Worm (Caenorhabditis elegans) whole organism, L3 larva: ENCODE measurements around the gene arc-1.

Experiments used
- ama-1 ChIP-seq: fragments of 150-350 bp; optimal IDR thresholded peaks from 2 replicates; lab custom pipeline; 2018
- ceh-16 ChIP-seq: sonication (generic microtip); optimal IDR thresholded peaks from 2 replicates; lab custom pipeline; 2017; ENCODE audit warnings: missing biosample characterization, missing genetic modification characterization
- ceh-82 ChIP-seq: fragments of 150-350 bp; optimal IDR thresholded peaks from 2 replicates; lab custom pipeline; 2014; ENCODE audit warnings: missing biosample characterization, missing genetic modification characterization
- ceh-9 ChIP-seq: sonication (generic microtip); optimal IDR thresholded peaks from 2 replicates; lab custom pipeline; 2018; ENCODE audit warnings: missing biosample characterization, missing genetic modification characterization
- egl-27 ChIP-seq: sonication (generic microtip); optimal IDR thresholded peaks from 4 replicates; lab custom pipeline; 2017; ENCODE audit warnings: missing biosample characterization, missing genetic modification reagents, missing genetic modification characterization
- egl-5 ChIP-seq: fragments of 150-350 bp; optimal IDR thresholded peaks from 2 replicates; lab custom pipeline; 2017; ENCODE audit warnings: missing biosample characterization, missing genetic modification reagents, missing genetic modification characterization, inconsistent platforms
- elt-1 ChIP-seq: fragments of 150-350 bp; optimal IDR thresholded peaks from 2 replicates; lab custom pipeline; 2014; ENCODE audit warnings: missing biosample characterization, missing genetic modification characterization
- elt-2 ChIP-seq: sonication (generic microtip); optimal IDR thresholded peaks from 2 replicates; lab custom pipeline; 2016; ENCODE audit warnings: missing genetic modification reagents, mild to moderate bottlenecking, missing genetic modification characterization, missing compliant biosample characterization
- eor-1 ChIP-seq, 2 experiments: fragments of 150-350 bp; optimal IDR thresholded peaks; 2 replicates each; lab custom pipeline; 2014 to 2018; ENCODE audit warnings: missing biosample characterization in 2 of 2, missing genetic modification characterization in 2 of 2
- fkh-2 ChIP-seq: fragments of 150-350 bp; optimal IDR thresholded peaks from 2 replicates; lab custom pipeline; 2014; ENCODE audit warnings: missing biosample characterization, missing genetic modification reagents, missing genetic modification characterization
- fos-1 ChIP-seq: fragments of 150-350 bp; optimal IDR thresholded peaks from 2 replicates; lab custom pipeline; 2014; ENCODE audit warnings: missing biosample characterization, missing genetic modification characterization
- hmg-11 ChIP-seq: sonication (generic microtip); optimal IDR thresholded peaks from 2 replicates; lab custom pipeline; 2016; ENCODE audit warnings: missing genetic modification characterization, missing compliant biosample characterization
- jun-1 ChIP-seq: fragments of 150-350 bp; optimal IDR thresholded peaks from 2 replicates; lab custom pipeline; 2014; ENCODE audit warnings: missing biosample characterization, missing genetic modification reagents, missing genetic modification characterization
- lin-15B ChIP-seq: fragments of 150-350 bp; optimal IDR thresholded peaks from 2 replicates; lab custom pipeline; 2014; ENCODE audit warnings: missing biosample characterization, missing genetic modification characterization
- lin-39 ChIP-seq: fragments of 150-350 bp; optimal IDR thresholded peaks from 2 replicates; lab custom pipeline; 2018; ENCODE audit warnings: missing biosample characterization, missing genetic modification reagents, missing genetic modification characterization
- lsy-12 ChIP-seq: sonication (generic microtip); optimal IDR thresholded peaks from 2 replicates; lab custom pipeline; 2016; ENCODE audit warnings: mild to moderate bottlenecking, missing genetic modification characterization, missing compliant biosample characterization
- nfya-1 ChIP-seq: sonication (generic microtip); optimal IDR thresholded peaks from 2 replicates; lab custom pipeline; 2017; ENCODE audit warnings: missing genetic modification characterization, mild to moderate bottlenecking, missing compliant biosample characterization, antibody characterized with exemption, moderate library complexity; ENCODE audit not compliant: insufficient read depth
- nhr-12 ChIP-seq: fragments of 150-350 bp; optimal IDR thresholded peaks from 2 replicates; lab custom pipeline; 2014; ENCODE audit warnings: missing biosample characterization, missing genetic modification characterization
- nhr-23 ChIP-seq: fragments of 150-350 bp; optimal IDR thresholded peaks from 2 replicates; lab custom pipeline; 2014; ENCODE audit warnings: missing biosample characterization, missing genetic modification reagents, missing genetic modification characterization
- nhr-25 ChIP-seq: sonication (generic microtip); optimal IDR thresholded peaks from 2 replicates; lab custom pipeline; 2017; ENCODE audit warnings: missing biosample characterization, missing genetic modification characterization
- nhr-43 ChIP-seq: sonication (generic microtip); optimal IDR thresholded peaks from 2 replicates; lab custom pipeline; 2016; ENCODE audit warnings: mild to moderate bottlenecking, missing genetic modification characterization, missing compliant biosample characterization; ENCODE audit not compliant: poor library complexity, severe bottlenecking
- nhr-67 ChIP-seq: fragments of 150-350 bp; optimal IDR thresholded peaks from 2 replicates; lab custom pipeline; 2014; ENCODE audit warnings: missing biosample characterization, missing genetic modification characterization
- nhr-77 ChIP-seq: fragments of 150-350 bp; optimal IDR thresholded peaks from 2 replicates; lab custom pipeline; 2014; ENCODE audit warnings: missing biosample characterization, missing genetic modification characterization
- pha-4 ChIP-seq: fragments of 150-350 bp; optimal IDR thresholded peaks from 2 replicates; lab custom pipeline; 2014; ENCODE audit warnings: missing biosample characterization, missing genetic modification reagents, missing genetic modification characterization
- pqm-1 ChIP-seq: fragments of 150-350 bp; optimal IDR thresholded peaks from 2 replicates; lab custom pipeline; 2017; ENCODE audit warnings: missing biosample characterization, missing genetic modification characterization, inconsistent platforms
- skn-1 ChIP-seq: fragments of 150-350 bp; optimal IDR thresholded peaks from 2 replicates; lab custom pipeline; 2014; ENCODE audit warnings: missing biosample characterization, missing genetic modification characterization
- tbx-2 ChIP-seq: sonication (generic microtip); optimal IDR thresholded peaks from 2 replicates; lab custom pipeline; 2016; ENCODE audit warnings: mild to moderate bottlenecking, missing genetic modification characterization, missing compliant biosample characterization
- unc-39 ChIP-seq: sonication (generic microtip); optimal IDR thresholded peaks from 4 replicates; lab custom pipeline; 2017; ENCODE audit warnings: missing biosample characterization, missing genetic modification characterization
- unc-62 ChIP-seq: fragments of 150-350 bp; sonication (generic microtip); optimal IDR thresholded peaks from 4 replicates; lab custom pipeline; 2014; ENCODE audit warnings: missing biosample characterization, missing genetic modification reagents, missing genetic modification characterization
- zag-1 ChIP-seq: fragments of 150-350 bp; optimal IDR thresholded peaks from 2 replicates; lab custom pipeline; 2014; ENCODE audit warnings: missing biosample characterization, missing genetic modification characterization
- ztf-4 ChIP-seq: fragments of 150-350 bp; optimal IDR thresholded peaks from 2 replicates; lab custom pipeline; 2014; ENCODE audit warnings: missing biosample characterization, missing genetic modification characterization

Gene arc-1

ce11 chrII:9653679-9654078 lies 21.1 kb upstream of the arc-1 start, which contains the start of gene ZK1307.2:
Gene ZK1307.2, minus strand, starts transcription at chrII:9653952.
- TF ChIP-seq ceh-16 (tag; lab: Kevin White, UChicago) (no peak), nhr-23 (tag; lab: Kevin White, UChicago) (no peak), fos-1 (tag; lab: Kevin White, UChicago) (no peak), nhr-12 (tag; lab: Kevin White, UChicago) (no peak)

ce11 chrII:9655530-9656139 lies 19.1 kb upstream of the arc-1 start, which contains the start of gene ZK1307.1:
Gene ZK1307.1, minus strand, starts transcription at chrII:9655580.
- no peak for TF ChIP-seq lin-15B
- no peak for TF ChIP-seq egl-5 (tag; lab: Kevin White, UChicago)
- TF ChIP-seq elt-2 (tag; lab: Kevin White, UChicago), result peak; percentile 17
- no peak for TF ChIP-seq nfya-1 (tag; lab: Kevin White, UChicago)
- peak; percentile 13 for TF ChIP-seq pqm-1 (tag; lab: Kevin White, UChicago)
- no peak for TF ChIP-seq unc-62
- no peak for TF ChIP-seq jun-1

DNA sequence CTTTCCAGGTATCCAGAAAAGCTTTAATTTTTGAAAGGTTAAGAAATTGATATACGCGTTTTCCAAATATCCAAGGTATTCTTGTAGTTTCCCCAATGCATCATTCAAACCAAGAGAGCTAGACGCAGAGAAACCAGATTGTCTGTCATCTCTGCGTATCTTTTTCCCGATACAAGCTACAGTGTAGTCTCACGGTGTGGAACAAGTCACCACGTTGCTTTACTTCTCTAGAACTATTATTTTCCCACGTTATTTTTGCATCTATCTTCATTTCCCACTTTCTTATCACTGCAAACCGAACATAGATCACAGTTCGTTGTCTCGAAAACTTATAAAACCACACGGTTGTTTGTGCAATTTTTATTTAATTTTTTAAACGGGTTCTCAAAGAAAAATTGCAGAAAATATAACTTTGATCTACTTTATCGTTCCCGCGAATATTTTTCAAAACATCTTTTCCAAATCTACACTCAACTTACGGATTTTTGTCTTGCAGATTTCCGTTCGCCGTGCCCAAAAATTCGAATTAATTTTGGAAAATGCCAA lies 18.5 kb upstream of the arc-1 start, which contains the start of gene gstk-1:
Gene gstk-1 (plus strand): TSS at position 496 of the 546 bp plus-strand sequence.
- TF ChIP-seq fos-1 (tag; lab: Kevin White, UChicago) (no peak), nhr-23 (tag; lab: Kevin White, UChicago) (peak; percentile 44), eor-1 (tag; optimal IDR thresholded peaks at IDR 0.05; lab: Kevin White, UChicago) (no peak), hmg-11 (tag; lab: Kevin White, UChicago) (no peak), lsy-12 (tag; lab: Kevin White, UChicago) (peak; percentile 11), unc-39 (tag; lab: Kevin White, UChicago) (no peak), pha-4 (tag; lab: Kevin White, UChicago) (peak; percentile 47), elt-2 (tag; lab: Kevin White, UChicago) (peak; percentile 87), nhr-43 (tag; lab: Kevin White, UChicago) (peak; percentile 41), skn-1 (no peak), pqm-1 (tag; lab: Kevin White, UChicago) (peak; percentile 74), nhr-77 (tag; lab: Kevin White, UChicago) (no peak)
- TF ChIP-seq, all 47 proteins: peak for 6

DNA sequence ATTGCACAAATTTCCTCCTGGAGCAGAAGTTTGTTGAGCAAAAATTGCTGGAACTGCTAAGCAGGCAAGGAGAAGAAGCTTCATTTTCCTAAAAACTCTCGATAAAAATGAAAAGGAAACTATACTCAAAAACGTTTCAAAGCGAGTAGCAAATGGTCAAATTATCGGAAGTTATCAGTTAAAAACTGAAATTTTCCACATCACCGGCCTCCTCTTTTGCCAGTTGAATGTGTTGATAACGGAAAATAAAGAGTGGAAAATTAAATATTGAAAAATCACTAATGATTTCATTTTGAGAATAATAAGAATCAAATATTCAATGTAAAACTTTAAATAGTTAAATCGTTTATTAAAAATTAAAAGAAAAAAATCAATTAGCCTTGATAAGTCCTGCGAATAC lies 15.9 kb upstream of the arc-1 start, which contains the start of gene ZK1320.2:
Gene ZK1320.2 (minus strand): TSS at position 88 of the 400 bp plus-strand sequence.
- no peak for TF ChIP-seq unc-39 (tag; lab: Kevin White, UChicago)
- no peak for TF ChIP-seq skn-1
- TF ChIP-seq elt-2 (tag; lab: Kevin White, UChicago), result peak; percentile 66
- TF ChIP-seq pqm-1 (tag; lab: Kevin White, UChicago), result peak; percentile 42

- TF ChIP-seq pqm-1 (tag; lab: Kevin White, UChicago), result peak; percentile 18
- no peak for TF ChIP-seq fos-1 (tag; lab: Kevin White, UChicago)
- no peak for TF ChIP-seq nhr-25
- no peak for TF ChIP-seq tbx-2 (tag; lab: Kevin White, UChicago)
- no peak for TF ChIP-seq ztf-4 (tag; lab: Kevin White, UChicago)
- no peak for TF ChIP-seq ceh-9 (tag; lab: Kevin White, UChicago)
- TF ChIP-seq elt-2 (tag; lab: Kevin White, UChicago), result peak; percentile 67
- no peak for TF ChIP-seq lin-15B
- TF ChIP-seq skn-1, result no peak
- TF ChIP-seq lsy-12 (tag; lab: Kevin White, UChicago), result no peak
Observed at ce11 chrII:9660379-9660778, 14.4 kb upstream of the arc-1 start, which contains the start of gene ZK1320.3. Gene ZK1320.3, minus strand, starts transcription at chrII:9660419.

DNA sequence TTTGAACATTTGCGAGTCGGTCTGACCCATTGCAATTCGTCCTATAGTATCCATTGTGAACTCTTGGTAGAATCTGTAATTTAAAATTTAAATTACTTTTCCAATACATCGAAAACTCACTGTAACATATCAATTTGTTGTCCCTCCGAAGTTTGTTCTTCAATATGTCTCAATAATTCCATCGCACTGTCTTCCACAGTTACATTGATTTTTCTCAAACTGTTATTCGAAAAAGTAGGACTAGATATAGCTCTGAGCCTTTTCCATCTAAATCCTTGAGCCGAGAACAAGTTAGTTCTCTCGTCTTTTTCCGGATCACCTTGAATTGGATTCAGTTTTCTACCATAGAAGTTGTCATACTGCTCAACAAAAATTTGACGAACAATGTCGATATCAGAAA lies 12.6 kb upstream of the arc-1 start:
- TF ChIP-seq ama-1 (lab: Kevin White, UChicago) (no peak), fos-1 (tag; lab: Kevin White, UChicago) (no peak), egl-27 (no peak), fkh-2 (tag; lab: Kevin White, UChicago) (no peak), eor-1 (tag; optimal IDR thresholded peaks at IDR 0.05; lab: Kevin White, UChicago) (no peak), elt-1 (tag; lab: Kevin White, UChicago) (no peak), nhr-23 (tag; lab: Kevin White, UChicago) (no peak), zag-1 (tag; lab: Kevin White, UChicago) (no peak), nhr-67 (no peak), ceh-16 (tag; lab: Kevin White, UChicago) (no peak), lin-15B (no peak), lin-39 (tag; lab: Kevin White, UChicago) (no peak), hmg-11 (tag; lab: Kevin White, UChicago) (no peak), ceh-82 (tag; lab: Kevin White, UChicago) (no peak), ztf-4 (tag; lab: Kevin White, UChicago) (no peak)
